Fruit fly (Drosophila melanogaster) whole organism, adult: Measurements from ENCODE around the gene CG13692.

ENCODE experiments used
- CG11617 ChIP-seq: fragments of 200-800 bp; sonication (Bioruptor generic); optimal IDR thresholded peaks from 2 replicates; lab custom pipeline; 2017; ENCODE audit warnings: mild to moderate bottlenecking, missing biosample characterization, missing genetic modification reagents, missing genetic modification characterization
- CG12768 ChIP-seq: fragments of 200-800 bp; sonication (Bioruptor generic); optimal IDR thresholded peaks from 2 replicates; lab custom pipeline; 2017; ENCODE audit warnings: missing biosample characterization, missing genetic modification characterization, mild to moderate bottlenecking, moderate library complexity, missing genetic modification reagents
- CG14711 ChIP-seq: fragments of 200-800 bp; sonication (Bioruptor generic); optimal IDR thresholded peaks from 2 replicates; lab custom pipeline; 2018; ENCODE audit warnings: missing biosample characterization, mild to moderate bottlenecking, missing genetic modification characterization, moderate library complexity
- CG1620 ChIP-seq: fragments of 200-800 bp; sonication (Bioruptor generic); optimal IDR thresholded peaks from 2 replicates; lab custom pipeline; 2016; ENCODE audit warnings: missing biosample characterization, missing genetic modification characterization
- CG33017 ChIP-seq: fragments of 200-800 bp; sonication (Bioruptor generic); optimal IDR thresholded peaks from 2 replicates; lab custom pipeline; 2018; ENCODE audit warnings: missing biosample characterization, mild to moderate bottlenecking, missing genetic modification characterization, moderate library complexity
- CG5204 ChIP-seq: fragments of 200-800 bp; sonication (Bioruptor generic); optimal IDR thresholded peaks from 2 replicates; lab custom pipeline; 2016; ENCODE audit warnings: missing biosample characterization, missing genetic modification characterization
- CG7045 ChIP-seq: fragments of 200-800 bp; sonication (Bioruptor generic); optimal IDR thresholded peaks from 2 replicates; lab custom pipeline; 2017; ENCODE audit warnings: missing biosample characterization, mild to moderate bottlenecking, missing genetic modification characterization
- CG7101 ChIP-seq: fragments of 200-800 bp; sonication (Bioruptor generic); optimal IDR thresholded peaks from 2 replicates; lab custom pipeline; 2018; ENCODE audit warnings: missing biosample characterization, mild to moderate bottlenecking, missing genetic modification characterization, moderate library complexity
- Clk ChIP-seq: fragments of 200-800 bp; sonication (Bioruptor generic); optimal IDR thresholded peaks from 2 replicates; lab custom pipeline; 2017; ENCODE audit warnings: missing biosample characterization, missing genetic modification characterization
- Crg-1 ChIP-seq: fragments of 200-800 bp; sonication (Bioruptor generic); optimal IDR thresholded peaks from 2 replicates; lab custom pipeline; 2016; ENCODE audit warnings: missing biosample characterization, missing genetic modification characterization
- Hr96 ChIP-seq: fragments of 200-800 bp; sonication (Bioruptor generic); optimal IDR thresholded peaks from 2 replicates; lab custom pipeline; 2016; ENCODE audit warnings: missing biosample characterization, missing genetic modification characterization
- Mnt ChIP-seq: fragments of 200-800 bp; sonication (Bioruptor generic); optimal IDR thresholded peaks from 2 replicates; lab custom pipeline; 2016; ENCODE audit warnings: missing biosample characterization, mild to moderate bottlenecking, missing genetic modification characterization
- bab1 ChIP-seq: fragments of 200-800 bp; sonication (Bioruptor generic); optimal IDR thresholded peaks from 3 replicates; lab custom pipeline; 2019; ENCODE audit warnings: missing biosample characterization, mild to moderate bottlenecking, missing genetic modification characterization, moderate library complexity
- cic ChIP-seq: fragments of 200-800 bp; sonication (Bioruptor generic); optimal IDR thresholded peaks from 2 replicates; lab custom pipeline; 2017; ENCODE audit warnings: missing biosample characterization, mild to moderate bottlenecking, missing genetic modification characterization, moderate library complexity
- cnc ChIP-seq, 2 experiments: fragments of >200 bp; optimal IDR thresholded peaks; 2 replicates each; lab custom pipeline; 2017
- kay ChIP-seq: fragments of 200-800 bp; sonication (Bioruptor generic); peaks from one replicate; lab custom pipeline; 2016; ENCODE audit warnings: missing biosample characterization, missing genetic modification characterization, borderline replicate concordance
- ovo ChIP-seq: fragments of 200-800 bp; sonication (Bioruptor generic); optimal IDR thresholded peaks from 2 replicates; lab custom pipeline; 2016; ENCODE audit warnings: missing biosample characterization, missing genetic modification characterization
- pad ChIP-seq: fragments of 200-800 bp; sonication (Bioruptor generic); optimal IDR thresholded peaks from 3 replicates; lab custom pipeline; 2017; ENCODE audit warnings: missing biosample characterization, missing genetic modification characterization, mild to moderate bottlenecking, moderate library complexity, missing genetic modification reagents
- tj ChIP-seq: fragments of 200-800 bp; sonication (Bioruptor generic); optimal IDR thresholded peaks from 3 replicates; lab custom pipeline; 2017; ENCODE audit warnings: missing biosample characterization, mild to moderate bottlenecking, missing genetic modification characterization, moderate library complexity
- toe ChIP-seq: fragments of 200-800 bp; sonication (Bioruptor generic); optimal IDR thresholded peaks from 2 replicates; lab custom pipeline; 2016; ENCODE audit warnings: missing biosample characterization, missing genetic modification characterization

CG13692 gene

dm6 chr2L:467683-468082 is 46.1 kb downstream of the CG13692 start:
- no peak for TF ChIP-seq Crg-1 (GFP tag; lab: Kevin White, UChicago)
- TF ChIP-seq kay (GFP tag; lab: Kevin White, UChicago): no peak
- no peak for TF ChIP-seq toe
- no peak for TF ChIP-seq cnc (optimal IDR thresholded peaks at IDR 0.05; lab: Kevin White, UChicago)
- no peak for TF ChIP-seq CG33017 (tag; lab: Kevin White, UChicago)
- TF ChIP-seq pad (GFP tag; lab: Kevin White, UChicago): no peak

DNA sequence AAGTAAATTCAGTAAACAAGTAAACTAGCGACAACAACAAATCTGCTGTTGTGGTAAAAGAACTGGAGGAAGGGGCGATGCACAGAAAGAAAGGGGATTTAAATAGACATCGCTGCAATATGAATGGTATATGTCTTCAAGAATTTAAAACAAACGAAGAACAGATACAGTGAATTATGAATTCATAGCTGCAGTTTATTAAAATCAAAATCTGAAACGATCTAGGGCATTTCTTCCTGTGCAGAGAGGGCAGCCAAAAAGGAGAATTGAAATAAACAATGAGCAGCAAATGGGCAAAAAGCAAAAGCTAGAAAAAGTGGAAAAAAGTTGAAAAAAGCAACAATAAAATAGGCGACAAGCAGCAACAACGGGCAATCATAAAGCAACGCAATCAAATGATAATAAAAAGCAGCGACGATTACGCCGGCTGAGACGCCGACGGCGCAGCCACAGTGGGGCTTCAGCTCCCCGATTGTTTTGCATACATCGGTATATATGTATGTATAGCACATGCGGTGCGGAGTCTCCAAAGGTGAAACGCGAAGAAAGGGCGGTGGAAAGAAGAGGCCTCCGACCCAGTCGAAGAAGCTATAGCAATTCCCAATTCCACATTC is 47.3 kb downstream of the CG13692 start:
- peak; percentile 84 for TF ChIP-seq cic (GFP tag; lab: Kevin White, UChicago)
- TF ChIP-seq toe: no peak
- TF ChIP-seq kay (GFP tag; lab: Kevin White, UChicago): peak; percentile 89
- TF ChIP-seq CG1620 (GFP tag; lab: Kevin White, UChicago): no peak
- peak; percentile 68 for TF ChIP-seq CG7101
- peak; percentile 50 for TF ChIP-seq CG11617
- TF ChIP-seq Hr96 (GFP tag; lab: Kevin White, UChicago): peak; percentile 32
- peak; percentile 60 for TF ChIP-seq tj (GFP tag; lab: Kevin White, UChicago)
- no peak for TF ChIP-seq ovo (GFP tag; lab: Kevin White, UChicago)
- peak; percentile 48 for TF ChIP-seq CG5204 (GFP tag; lab: Kevin White, UChicago)
- TF ChIP-seq CG12768 (GFP tag; lab: Kevin White, UChicago): peak; percentile 65
- peak; percentile 14 for TF ChIP-seq pad (GFP tag; lab: Kevin White, UChicago)
- peak; percentile 63 for TF ChIP-seq CG33017 (tag; lab: Kevin White, UChicago)
- peak; percentile 74 for TF ChIP-seq CG14711 (tag; lab: Kevin White, UChicago)
- peak; percentile 18 for TF ChIP-seq CG7045

- TF ChIP-seq Mnt (GFP tag; lab: Kevin White, UChicago) (no peak), CG5204 (GFP tag; lab: Kevin White, UChicago) (no peak), kay (GFP tag; lab: Kevin White, UChicago) (peak; percentile 28)
Observed at dm6 chr2L:469912-470311, 48.3 kb downstream of the CG13692 start.

DNA sequence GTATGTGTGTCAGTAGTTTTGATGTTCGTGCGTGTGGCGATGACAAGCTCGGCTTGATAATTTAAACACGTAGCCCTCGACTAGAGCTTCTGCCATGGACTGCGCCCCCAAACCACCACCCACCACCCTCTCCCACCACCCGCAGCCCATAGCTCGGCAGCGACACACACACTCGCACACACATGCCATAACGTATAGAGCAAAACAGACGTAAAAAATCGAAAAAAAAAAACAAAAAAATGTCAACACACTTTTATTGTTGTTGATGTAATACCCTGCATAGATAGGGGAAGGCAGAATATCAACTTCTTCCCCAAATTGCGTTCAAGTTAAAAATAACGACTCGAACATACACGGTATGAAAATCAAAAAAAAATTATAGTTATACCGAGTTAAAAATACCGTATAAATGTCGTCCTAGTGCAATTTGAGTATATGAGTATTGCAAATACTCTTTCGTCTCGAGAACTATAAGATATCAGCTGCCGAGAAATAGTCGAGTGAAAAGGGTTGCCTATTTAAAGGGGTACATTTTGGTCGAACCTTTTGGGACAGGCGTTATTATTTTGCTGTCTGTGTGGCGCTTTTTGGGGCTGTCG is 48.9 kb downstream of the CG13692 start:
- TF ChIP-seq cnc (optimal IDR thresholded peaks at IDR 0.05; lab: Kevin White, UChicago) (no peak), CG33017 (tag; lab: Kevin White, UChicago) (peak; percentile 59), CG12768 (GFP tag; lab: Kevin White, UChicago) (peak; percentile 94), pad (GFP tag; lab: Kevin White, UChicago) (peak; percentile 34), CG14711 (tag; lab: Kevin White, UChicago) (peak; percentile 56), Crg-1 (GFP tag; lab: Kevin White, UChicago) (peak; percentile 42), tj (GFP tag; lab: Kevin White, UChicago) (no peak), CG7045 (peak; percentile 49), cic (GFP tag; lab: Kevin White, UChicago) (peak; percentile 61), CG1620 (GFP tag; lab: Kevin White, UChicago) (no peak), CG7101 (peak; percentile 55), Hr96 (GFP tag; lab: Kevin White, UChicago) (peak; percentile 58), Clk (GFP tag; lab: Kevin White, UChicago) (peak; percentile 16), toe (peak; percentile 18), CG5204 (GFP tag; lab: Kevin White, UChicago) (peak; percentile 22), CG11617 (no peak), bab1 (GFP tag; lab: Kevin White, UChicago) (peak; percentile 47), ovo (GFP tag; lab: Kevin White, UChicago) (no peak), Mnt (GFP tag; lab: Kevin White, UChicago) (peak; percentile 29), kay (GFP tag; lab: Kevin White, UChicago) (peak; percentile 75)

DNA sequence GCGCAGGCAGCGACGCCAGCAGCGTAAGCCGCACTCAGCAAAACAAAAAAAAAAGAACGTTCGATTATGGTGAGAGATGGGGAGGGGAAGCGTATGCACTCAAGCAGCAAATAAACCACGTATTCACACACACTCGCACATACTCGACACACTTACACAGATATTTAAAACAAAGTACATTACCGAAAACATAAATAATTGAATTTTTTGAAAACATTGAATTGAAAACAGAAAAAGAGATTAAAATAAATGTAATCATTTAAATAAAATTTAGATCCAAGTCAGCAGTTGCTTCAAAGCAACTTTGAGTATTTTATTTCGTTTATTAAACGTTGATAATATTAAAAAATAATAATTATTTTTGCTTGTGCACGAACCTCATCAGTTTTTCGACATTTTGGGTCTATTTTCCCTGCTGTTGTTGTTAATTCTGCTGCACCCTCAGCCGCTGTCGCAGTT is 49.5 kb downstream of the CG13692 start:
- peak; percentile 86 for TF ChIP-seq CG11617
- peak; percentile 66 for TF ChIP-seq CG7045
- TF ChIP-seq Clk (GFP tag; lab: Kevin White, UChicago): peak; percentile 34
- no peak for TF ChIP-seq Hr96 (GFP tag; lab: Kevin White, UChicago)
- TF ChIP-seq CG1620 (GFP tag; lab: Kevin White, UChicago): peak; percentile 14
- peak; percentile 80 for TF ChIP-seq CG14711 (tag; lab: Kevin White, UChicago)
- TF ChIP-seq cnc (optimal IDR thresholded peaks at IDR 0.05; lab: Kevin White, UChicago): no peak
- TF ChIP-seq CG12768 (GFP tag; lab: Kevin White, UChicago): peak; percentile 66
- no peak for TF ChIP-seq Mnt (GFP tag; lab: Kevin White, UChicago)
- peak; percentile 41 for TF ChIP-seq toe
- TF ChIP-seq Crg-1 (GFP tag; lab: Kevin White, UChicago): peak; percentile 31
- peak; percentile 85 for TF ChIP-seq CG7101
- TF ChIP-seq ovo (GFP tag; lab: Kevin White, UChicago): peak; percentile 44
- no peak for TF ChIP-seq kay (GFP tag; lab: Kevin White, UChicago)
- TF ChIP-seq pad (GFP tag; lab: Kevin White, UChicago): peak; percentile 55
- TF ChIP-seq CG5204 (GFP tag; lab: Kevin White, UChicago): peak; percentile 60
- TF ChIP-seq bab1 (GFP tag; lab: Kevin White, UChicago): peak; percentile 88
- peak; percentile 79 for TF ChIP-seq tj (GFP tag; lab: Kevin White, UChicago)
- peak; percentile 36 for TF ChIP-seq cic (GFP tag; lab: Kevin White, UChicago)
- peak; percentile 78 for TF ChIP-seq CG33017 (tag; lab: Kevin White, UChicago)
